Worm (Caenorhabditis elegans) whole organism, L2 larva: ENCODE data around the gene F45E10.2.
A peak's percentile ranks its signal among the peaks of the same experiment; 100 is the strongest.

ENCODE experiments used
- C34F6.9 ChIP-seq: fragments of 150-350 bp; optimal IDR thresholded peaks from 2 replicates; lab custom pipeline; 2014; ENCODE audit warnings: missing biosample characterization, missing genetic modification characterization
- F13H6.1 ChIP-seq: sonication (generic microtip); optimal IDR thresholded peaks from 2 replicates; lab custom pipeline; 2016; ENCODE audit warnings: missing genetic modification characterization, missing compliant biosample characterization
- R02D3.7 ChIP-seq: fragments of 150-350 bp; optimal IDR thresholded peaks from 2 replicates; lab custom pipeline; 2014; ENCODE audit warnings: missing biosample characterization, missing genetic modification characterization
- Y55F3AM.14 ChIP-seq: fragments of 200-800 bp; sonication (Bioruptor generic); optimal IDR thresholded peaks from 2 replicates; lab custom pipeline; 2018; ENCODE audit warnings: mild to moderate bottlenecking, missing genetic modification characterization, missing compliant biosample characterization
- ZK546.5 ChIP-seq: sonication (generic microtip); optimal IDR thresholded peaks from 2 replicates; lab custom pipeline; 2017; ENCODE audit warnings: missing biosample characterization, missing genetic modification characterization
- aly-2 ChIP-seq: fragments of 150-350 bp; optimal IDR thresholded peaks from 2 replicates; lab custom pipeline; 2014; ENCODE audit warnings: missing biosample characterization, missing genetic modification characterization
- ama-1 ChIP-seq: fragments of 150-350 bp; optimal IDR thresholded peaks from 2 replicates; lab custom pipeline; 2018; ENCODE audit warnings: inconsistent platforms
- blmp-1 ChIP-seq: sonication (generic microtip); optimal IDR thresholded peaks from 2 replicates; lab custom pipeline; 2017; ENCODE audit warnings: missing genetic modification characterization, mild to moderate bottlenecking, missing compliant biosample characterization, antibody characterized with exemption, moderate library complexity; ENCODE audit not compliant: insufficient read depth
- ceh-16 ChIP-seq: fragments of 150-350 bp; optimal IDR thresholded peaks from 2 replicates; lab custom pipeline; 2014; ENCODE audit warnings: missing biosample characterization, missing genetic modification characterization
- ceh-82 ChIP-seq: fragments of 150-350 bp; optimal IDR thresholded peaks from 2 replicates; lab custom pipeline; 2014; ENCODE audit warnings: missing biosample characterization, missing genetic modification characterization
- crh-2 ChIP-seq: sonication (generic microtip); optimal IDR thresholded peaks from 2 replicates; lab custom pipeline; 2017; ENCODE audit warnings: missing biosample characterization, missing genetic modification characterization
- dmd-4 ChIP-seq: sonication (generic microtip); optimal IDR thresholded peaks from 2 replicates; lab custom pipeline; 2017; ENCODE audit warnings: missing biosample characterization, missing genetic modification characterization
- egl-27 ChIP-seq: sonication (generic microtip); optimal IDR thresholded peaks from 3 replicates; lab custom pipeline; 2017; ENCODE audit warnings: missing biosample characterization, missing genetic modification reagents, missing genetic modification characterization
- fos-1 ChIP-seq: fragments of 150-350 bp; optimal IDR thresholded peaks from 2 replicates; lab custom pipeline; 2014; ENCODE audit warnings: missing biosample characterization, missing genetic modification characterization
- gmeb-1 ChIP-seq: fragments of 150-350 bp; optimal IDR thresholded peaks from 2 replicates; lab custom pipeline; 2014; ENCODE audit warnings: missing biosample characterization, missing genetic modification characterization
- lin-11 ChIP-seq: fragments of 150-350 bp; sonication (generic microtip); optimal IDR thresholded peaks from 2 replicates; lab custom pipeline; 2014; ENCODE audit warnings: missing biosample characterization, missing genetic modification characterization, inconsistent platforms, mixed read lengths
- lin-13 ChIP-seq: fragments of 150-350 bp; optimal IDR thresholded peaks from 2 replicates; lab custom pipeline; 2014; ENCODE audit warnings: missing biosample characterization, missing genetic modification reagents, missing genetic modification characterization
- lin-39 ChIP-seq: fragments of 150-350 bp; optimal IDR thresholded peaks from 2 replicates; lab custom pipeline; 2014; ENCODE audit warnings: missing biosample characterization, missing genetic modification reagents, missing genetic modification characterization
- lsy-2 ChIP-seq, 2 experiments: fragments of 150-350 bp in 1 of 2; sonication (generic microtip) in 1 of 2; optimal IDR thresholded peaks; 2 replicates each; lab custom pipeline; 2014 to 2017; ENCODE audit warnings: missing biosample characterization in 2 of 2, missing genetic modification characterization in 2 of 2
- mab-5 ChIP-seq: fragments of 150-350 bp; optimal IDR thresholded peaks from 2 replicates; lab custom pipeline; 2014; ENCODE audit warnings: missing biosample characterization, missing genetic modification characterization
- mbf-1 ChIP-seq: sonication (generic microtip); optimal IDR thresholded peaks from 2 replicates; lab custom pipeline; 2017; ENCODE audit warnings: missing biosample characterization, missing genetic modification characterization
- mdl-1 ChIP-seq, 2 experiments: fragments of 150-350 bp in 1 of 2; sonication (generic microtip) in 1 of 2; optimal IDR thresholded peaks; 2 replicates each; lab custom pipeline; 2017; ENCODE audit warnings: missing biosample characterization in 2 of 2, missing genetic modification characterization in 2 of 2
- nhr-10 ChIP-seq: sonication (generic microtip); optimal IDR thresholded peaks from 2 replicates; lab custom pipeline; 2017; ENCODE audit warnings: missing biosample characterization, missing genetic modification characterization
- nhr-11 ChIP-seq: fragments of 150-350 bp; optimal IDR thresholded peaks from 2 replicates; lab custom pipeline; 2014; ENCODE audit warnings: missing biosample characterization, missing genetic modification characterization
- nhr-12 ChIP-seq: fragments of 150-350 bp; optimal IDR thresholded peaks from 2 replicates; lab custom pipeline; 2014; ENCODE audit warnings: missing biosample characterization, missing genetic modification characterization
- nhr-129 ChIP-seq: fragments of 150-350 bp; optimal IDR thresholded peaks from 2 replicates; lab custom pipeline; 2014; ENCODE audit warnings: missing biosample characterization, missing genetic modification characterization
- nhr-21 ChIP-seq: fragments of 150-350 bp; optimal IDR thresholded peaks from 2 replicates; lab custom pipeline; 2014; ENCODE audit warnings: missing biosample characterization, missing genetic modification characterization
- nhr-23 ChIP-seq: fragments of 150-350 bp; optimal IDR thresholded peaks from 2 replicates; lab custom pipeline; 2014; ENCODE audit warnings: missing biosample characterization, missing genetic modification reagents, missing genetic modification characterization
- nhr-25 ChIP-seq: fragments of 150-350 bp; sonication (generic microtip); optimal IDR thresholded peaks from 3 replicates; lab custom pipeline; 2014; ENCODE audit warnings: missing biosample characterization, missing genetic modification characterization
- peb-1 ChIP-seq: fragments of 150-350 bp; optimal IDR thresholded peaks from 2 replicates; lab custom pipeline; 2014; ENCODE audit warnings: missing biosample characterization, missing genetic modification characterization
- sem-4 ChIP-seq: fragments of 150-350 bp; optimal IDR thresholded peaks from 2 replicates; lab custom pipeline; 2014; ENCODE audit warnings: missing biosample characterization, missing genetic modification reagents, missing genetic modification characterization
- sma-3 ChIP-seq: sonication (generic microtip); optimal IDR thresholded peaks from 2 replicates; lab custom pipeline; 2016; ENCODE audit warnings: missing genetic modification reagents, missing genetic modification characterization, missing compliant biosample characterization
- sma-9 ChIP-seq, 2 experiments: fragments of 150-350 bp in 1 of 2; sonication (generic microtip) in 1 of 2; optimal IDR thresholded peaks; 2 replicates each; lab custom pipeline; 2014 to 2016; ENCODE audit warnings: missing genetic modification characterization in 2 of 2, mild to moderate bottlenecking in 1 of 2, missing biosample characterization in 1 of 2, missing compliant biosample characterization in 1 of 2, missing genetic modification reagents in 1 of 2, moderate library complexity in 1 of 2
- snpc-4 ChIP-seq: fragments of 150-350 bp; optimal IDR thresholded peaks from 2 replicates; lab custom pipeline; 2014; ENCODE audit warnings: missing biosample characterization, missing genetic modification characterization
- unc-55 ChIP-seq: fragments of 150-350 bp; sonication (generic microtip); optimal IDR thresholded peaks from 3 replicates; lab custom pipeline; 2014; ENCODE audit warnings: missing biosample characterization, missing genetic modification reagents, missing genetic modification characterization
- unc-62 ChIP-seq: fragments of 150-350 bp; optimal IDR thresholded peaks from 2 replicates; lab custom pipeline; 2014; ENCODE audit warnings: missing biosample characterization, missing genetic modification reagents, missing genetic modification characterization
- zag-1 ChIP-seq: fragments of 150-350 bp; optimal IDR thresholded peaks from 2 replicates; lab custom pipeline; 2014; ENCODE audit warnings: missing biosample characterization, missing genetic modification characterization
- ztf-1 ChIP-seq: fragments of 200-800 bp; sonication (Bioruptor generic); conservative IDR thresholded peaks from 2 replicates; pipeline ENCODE4 v1.3.6; 2022; ENCODE audit warnings: missing genetic modification characterization, missing compliant biosample characterization
- ztf-11 ChIP-seq: sonication (generic microtip); optimal IDR thresholded peaks from 2 replicates; lab custom pipeline; 2017; ENCODE audit warnings: missing biosample characterization, missing genetic modification characterization
- ztf-4 ChIP-seq: fragments of 150-350 bp; optimal IDR thresholded peaks from 2 replicates; lab custom pipeline; 2014; ENCODE audit warnings: missing biosample characterization, missing genetic modification characterization

Gene F45E10.2

ce11 chrII:11043546-11044192 lies 11.5 kb downstream of the F45E10.2 start:
- TF ChIP-seq Y55F3AM.14 (GFP tag; lab: Kevin White, UChicago) (no peak), ceh-16 (tag; lab: Kevin White, UChicago) (peak; percentile 33), ztf-1 (GFP tag; lab: Robert Waterston, UW) (no peak), mbf-1 (tag; lab: Kevin White, UChicago) (no peak), nhr-129 (tag; lab: Kevin White, UChicago) (peak; percentile 48), snpc-4 (tag; lab: Kevin White, UChicago) (no peak), sma-9 (GFP tag; optimal IDR thresholded peaks at IDR 0.05; lab: Kevin White, UChicago) (peak; percentile 34), sma-9 (tag; optimal IDR thresholded peaks at IDR 0.05; lab: Kevin White, UChicago) (no peak)

- peak; percentile 25 for TF ChIP-seq sma-9 (GFP tag; optimal IDR thresholded peaks at IDR 0.05; lab: Kevin White, UChicago)
- no peak for TF ChIP-seq sma-9 (tag; optimal IDR thresholded peaks at IDR 0.05; lab: Kevin White, UChicago)
- peak; percentile 94 for TF ChIP-seq unc-55 (GFP tag; lab: Kevin White, UChicago)
- no peak for TF ChIP-seq ztf-11 (tag; lab: Kevin White, UChicago)
- no peak for TF ChIP-seq dmd-4 (tag; lab: Kevin White, UChicago)
- peak; percentile 38 for TF ChIP-seq fos-1
- TF ChIP-seq lin-11: peak; percentile 77
- TF ChIP-seq blmp-1 (tag; lab: Kevin White, UChicago): peak; percentile 44
- TF ChIP-seq sma-3 (GFP tag; lab: Kevin White, UChicago): peak; percentile 31
- TF ChIP-seq sem-4 (tag; lab: Kevin White, UChicago): peak; percentile 38
- TF ChIP-seq zag-1 (tag; lab: Kevin White, UChicago): peak; percentile 71
- no peak for TF ChIP-seq mbf-1 (tag; lab: Kevin White, UChicago)
- TF ChIP-seq lin-13 (GFP tag; lab: Kevin White, UChicago): peak; percentile 60
- TF ChIP-seq nhr-23 (tag; lab: Kevin White, UChicago): no peak
- peak; percentile 53 for TF ChIP-seq ztf-4 (tag; lab: Kevin White, UChicago)
- peak; percentile 45 for TF ChIP-seq snpc-4 (tag; lab: Kevin White, UChicago)
- peak in 1 of 2 experiments; percentile 71 for TF ChIP-seq lsy-2 (tag; optimal IDR thresholded peaks at IDR 0.05; lab: Kevin White, UChicago)
- TF ChIP-seq nhr-129 (tag; lab: Kevin White, UChicago): peak; percentile 90
- TF ChIP-seq C34F6.9 (tag; lab: Kevin White, UChicago): peak; percentile 93
- TF ChIP-seq ceh-16 (tag; lab: Kevin White, UChicago): peak; percentile 35
- peak; percentile 42 to 47 for TF ChIP-seq mdl-1 (tag; optimal IDR thresholded peaks at IDR 0.05; lab: Kevin White, UChicago)
- TF ChIP-seq crh-2 (tag; lab: Kevin White, UChicago): peak; percentile 80
- TF ChIP-seq aly-2 (tag; lab: Kevin White, UChicago): no peak
- TF ChIP-seq mab-5 (tag; lab: Kevin White, UChicago): peak; percentile 2
- TF ChIP-seq gmeb-1: peak; percentile 29
- TF ChIP-seq nhr-11 (tag; lab: Kevin White, UChicago): no peak
- TF ChIP-seq lin-39: no peak
- peak; percentile 92 for TF ChIP-seq F13H6.1 (tag; lab: Kevin White, UChicago)
- TF ChIP-seq unc-62: no peak
- TF ChIP-seq peb-1 (tag; lab: Kevin White, UChicago): no peak
- TF ChIP-seq ZK546.5 (tag; lab: Kevin White, UChicago): no peak
- TF ChIP-seq ceh-82 (tag; lab: Kevin White, UChicago): no peak
- peak; percentile 66 for TF ChIP-seq ama-1 (lab: Kevin White, UChicago)
- TF ChIP-seq nhr-21 (tag; lab: Kevin White, UChicago): peak; percentile 23
- no peak for TF ChIP-seq nhr-12 (tag; lab: Kevin White, UChicago)
- peak; percentile 2 for TF ChIP-seq Y55F3AM.14 (GFP tag; lab: Kevin White, UChicago)
- TF ChIP-seq nhr-25: peak; percentile 59
- no peak for TF ChIP-seq ztf-1 (GFP tag; lab: Robert Waterston, UW)
- TF ChIP-seq R02D3.7 (tag; lab: Kevin White, UChicago): no peak
- TF ChIP-seq nhr-10 (tag; lab: Kevin White, UChicago): no peak
- TF ChIP-seq egl-27 (tag; lab: Kevin White, UChicago): peak; percentile 67
Measured at ce11 chrII:11042878-11043331, 12.2 kb downstream of the F45E10.2 start.
